Worm (Caenorhabditis elegans): ENCODE results near the gene icl-1.

ce11 chrV:731330-731729 lies 3.5 kb upstream of the icl-1 start:
- no peak for TF ChIP-seq ztf-29 (GFP tag; IDR thresholded peaks at IDR 0.05)
- no peak for TF ChIP-seq ztf-23 (GFP tag; IDR thresholded peaks at IDR 0.05)
- no peak for TF ChIP-seq T22C8.4 (GFP tag; IDR thresholded peaks at IDR 0.05)
- TF ChIP-seq cog-1 (tag; optimal IDR thresholded peaks at IDR 0.05) = peak; percentile 50
- TF ChIP-seq flt-1 (GFP tag; IDR thresholded peaks at IDR 0.05) = no peak

Measured in whole organism, midembryonic.